Worm (Caenorhabditis elegans): ENCODE data around the gene str-116.

- TF ChIP-seq ZK546.5 (tag; optimal IDR thresholded peaks at IDR 0.05) (no peak), unc-62 (GFP tag; optimal IDR thresholded peaks at IDR 0.05) (no peak), egl-27 (tag; optimal IDR thresholded peaks at IDR 0.05) (no peak), ceh-16 (tag; optimal IDR thresholded peaks at IDR 0.05) (no peak), sea-2 (GFP tag; optimal IDR thresholded peaks at IDR 0.05) (no peak), egl-5 (tag; optimal IDR thresholded peaks at IDR 0.05) (no peak), pqm-1 (tag; optimal IDR thresholded peaks at IDR 0.05) (peak; percentile 52), zag-1 (tag; optimal IDR thresholded peaks at IDR 0.05) (no peak), R02D3.7 (tag; optimal IDR thresholded peaks at IDR 0.05) (no peak), ztf-11 (tag; optimal IDR thresholded peaks at IDR 0.05) (no peak), fos-1 (tag; optimal IDR thresholded peaks at IDR 0.05) (no peak), fkh-10 (GFP tag; optimal IDR thresholded peaks at IDR 0.05) (no peak), elt-1 (tag; optimal IDR thresholded peaks at IDR 0.05) (no peak), nhr-11 (tag; optimal IDR thresholded peaks at IDR 0.05) (no peak)
Observed at ce11 chrV:11235876-11236275, 30.9 kb upstream of the str-116 start.

All from whole organism, L3 larva.